Worm (Caenorhabditis elegans) whole organism, L1 larva: ENCODE results near the gene F53F4.16.

Source experiments
- C16A3.4 ChIP-seq: fragments of 150-350 bp; optimal IDR thresholded peaks from 2 replicates; lab custom pipeline; 2014; ENCODE audit warnings: missing biosample characterization, missing genetic modification characterization
- C34B4.2 ChIP-seq: sonication (generic microtip); optimal IDR thresholded peaks from 2 replicates; lab custom pipeline; 2017; ENCODE audit warnings: mild to moderate bottlenecking, missing genetic modification characterization, missing compliant biosample characterization
- aha-1 ChIP-seq: fragments of 150-350 bp; optimal IDR thresholded peaks from 2 replicates; lab custom pipeline; 2014; ENCODE audit warnings: missing biosample characterization, missing genetic modification characterization
- blmp-1 ChIP-seq: fragments of 150-350 bp; optimal IDR thresholded peaks from 2 replicates; lab custom pipeline; 2014; ENCODE audit warnings: missing biosample characterization, missing genetic modification characterization
- ceh-63 ChIP-seq: fragments of 200-800 bp; sonication (Bioruptor generic); optimal IDR thresholded peaks from 2 replicates; lab custom pipeline; 2018; ENCODE audit warnings: mild to moderate bottlenecking, missing genetic modification characterization, missing compliant biosample characterization
- ceh-8 ChIP-seq: fragments of 200-800 bp; sonication (Bioruptor generic); optimal IDR thresholded peaks from 2 replicates; lab custom pipeline; 2018; ENCODE audit warnings: mild to moderate bottlenecking, missing genetic modification characterization, moderate library complexity, missing compliant biosample characterization
- ceh-88 ChIP-seq: fragments of 200-800 bp; sonication (Bioruptor generic); IDR thresholded peaks from 2 replicates; pipeline ENCODE4 v1.3.6; 2022; ENCODE audit warnings: missing genetic modification characterization, missing compliant biosample characterization
- ces-1 ChIP-seq: fragments of 150-350 bp; optimal IDR thresholded peaks from 2 replicates; lab custom pipeline; 2014; ENCODE audit warnings: missing biosample characterization, missing genetic modification reagents, missing genetic modification characterization
- dpl-1 ChIP-seq, 3 experiments: fragments of 150-350 bp in 2 of 3; sonication (generic microtip) in 1 of 3; optimal IDR thresholded peaks; 2 replicates each; lab custom pipeline; 2014 to 2017; ENCODE audit warnings: missing biosample characterization in 3 of 3, missing genetic modification characterization in 3 of 3, missing genetic modification reagents in 3 of 3
- dsc-1 ChIP-seq: sonication (generic microtip); optimal IDR thresholded peaks from 2 replicates; lab custom pipeline; 2016; ENCODE audit warnings: mild to moderate bottlenecking, missing genetic modification characterization, missing compliant biosample characterization
- efl-1 ChIP-seq, 4 experiments: fragments of 150-350 bp; optimal IDR thresholded peaks in 3 of 4; peaks in 1 of 4; 1 replicate in 1 of 4; 2 replicates in 3 of 4; lab custom pipeline; 2014; ENCODE audit warnings: missing biosample characterization in 2 of 4, missing genetic modification characterization in 2 of 4, missing genetic modification reagents in 2 of 4
- elt-2 ChIP-seq: sonication (generic microtip); optimal IDR thresholded peaks from 2 replicates; lab custom pipeline; 2016; ENCODE audit warnings: missing genetic modification characterization, mild to moderate bottlenecking, inconsistent platforms, missing compliant biosample characterization, missing genetic modification reagents
- elt-3 ChIP-seq, 6 experiments: fragments of 150-350 bp in 1 of 6; sonication (generic microtip); optimal IDR thresholded peaks; 2 replicates each; lab custom pipeline; 2017 to 2018; ENCODE audit warnings: missing biosample characterization in 6 of 6, missing genetic modification characterization in 6 of 6, inconsistent platforms in 1 of 6
- fkh-4 ChIP-seq: sonication (generic microtip); optimal IDR thresholded peaks from 2 replicates; lab custom pipeline; 2016; ENCODE audit warnings: missing compliant biosample characterization, missing genetic modification characterization, borderline replicate concordance
- fos-1 ChIP-seq: fragments of 150-350 bp; optimal IDR thresholded peaks from 2 replicates; lab custom pipeline; 2014; ENCODE audit warnings: missing biosample characterization, missing genetic modification characterization
- hlh-17 ChIP-seq: fragments of 200-800 bp; sonication (Bioruptor generic); optimal IDR thresholded peaks from 2 replicates; lab custom pipeline; 2018; ENCODE audit warnings: missing genetic modification characterization, mild to moderate bottlenecking, missing compliant biosample characterization, moderate library complexity, borderline replicate concordance
- hpl-2 ChIP-seq: fragments of 150-350 bp; optimal IDR thresholded peaks from 2 replicates; lab custom pipeline; 2014; ENCODE audit warnings: missing biosample characterization, missing genetic modification reagents, missing genetic modification characterization
- irx-1 ChIP-seq: sonication (generic microtip); optimal IDR thresholded peaks from 2 replicates; lab custom pipeline; 2016; ENCODE audit warnings: missing genetic modification characterization, missing compliant biosample characterization
- lin-13 ChIP-seq: fragments of 150-350 bp; optimal IDR thresholded peaks from 2 replicates; lab custom pipeline; 2014; ENCODE audit warnings: missing biosample characterization, missing genetic modification reagents, missing genetic modification characterization
- lin-14 ChIP-seq: fragments of 200-800 bp; sonication (Bioruptor generic); optimal IDR thresholded peaks from 2 replicates; lab custom pipeline; 2018; ENCODE audit warnings: mild to moderate bottlenecking, missing genetic modification characterization, moderate library complexity, missing compliant biosample characterization
- lir-3 ChIP-seq: sonication (generic microtip); optimal IDR thresholded peaks from 2 replicates; lab custom pipeline; 2016; ENCODE audit warnings: mild to moderate bottlenecking, missing genetic modification characterization, moderate library complexity, missing compliant biosample characterization; ENCODE audit not compliant: poor library complexity
- lsy-2 ChIP-seq, 2 experiments: fragments of 150-350 bp; optimal IDR thresholded peaks; 2 replicates each; lab custom pipeline; 2014; ENCODE audit warnings: missing biosample characterization in 2 of 2, missing genetic modification characterization in 2 of 2
- mab-9 ChIP-seq: fragments of 200-800 bp; sonication (Bioruptor generic); IDR thresholded peaks from 2 replicates; pipeline ENCODE4 v1.3.6; 2022; ENCODE audit warnings: missing genetic modification reagents, missing genetic modification characterization, missing compliant biosample characterization
- mef-2 ChIP-seq: fragments of 150-350 bp; optimal IDR thresholded peaks from 2 replicates; lab custom pipeline; 2014; ENCODE audit warnings: missing biosample characterization, missing genetic modification characterization
- mep-1 ChIP-seq: fragments of 150-350 bp; optimal IDR thresholded peaks from 2 replicates; lab custom pipeline; 2014; ENCODE audit warnings: missing biosample characterization, missing genetic modification characterization
- nhr-19 ChIP-seq: fragments of 200-800 bp; sonication (Bioruptor generic); conservative IDR thresholded peaks from 2 replicates; pipeline ENCODE4 v1.3.6; 2022; ENCODE audit warnings: missing genetic modification characterization, missing compliant biosample characterization
- nhr-237 ChIP-seq: fragments of 150-350 bp; optimal IDR thresholded peaks from 2 replicates; lab custom pipeline; 2014; ENCODE audit warnings: missing biosample characterization, missing genetic modification characterization
- nhr-28 ChIP-seq: fragments of 150-350 bp; optimal IDR thresholded peaks from 2 replicates; lab custom pipeline; 2014; ENCODE audit warnings: missing biosample characterization, missing genetic modification characterization
- nhr-71 ChIP-seq: sonication (generic microtip); optimal IDR thresholded peaks from 2 replicates; lab custom pipeline; 2016; ENCODE audit warnings: mild to moderate bottlenecking, missing genetic modification characterization, moderate library complexity, missing compliant biosample characterization
- nhr-84 ChIP-seq: sonication (generic microtip); optimal IDR thresholded peaks from 2 replicates; lab custom pipeline; 2017; ENCODE audit warnings: missing biosample characterization, missing genetic modification characterization
- nhr-85 ChIP-seq: sonication (generic microtip); peaks from one replicate; lab custom pipeline; 2016; ENCODE audit warnings: missing genetic modification characterization, inconsistent platforms, missing compliant biosample characterization
- nhr-90 ChIP-seq: sonication (generic microtip); optimal IDR thresholded peaks from 2 replicates; lab custom pipeline; 2016; ENCODE audit warnings: mild to moderate bottlenecking, missing genetic modification characterization, missing compliant biosample characterization; ENCODE audit not compliant: poor library complexity
- pag-3 ChIP-seq: sonication (generic microtip); optimal IDR thresholded peaks from 2 replicates; lab custom pipeline; 2017; ENCODE audit warnings: missing genetic modification characterization, mild to moderate bottlenecking, missing compliant biosample characterization, antibody characterized with exemption, borderline replicate concordance; ENCODE audit not compliant: insufficient read depth
- pax-3 ChIP-seq: fragments of 200-800 bp; sonication (Bioruptor generic); optimal IDR thresholded peaks from 2 replicates; lab custom pipeline; 2018; ENCODE audit warnings: mild to moderate bottlenecking, missing genetic modification characterization, moderate library complexity, missing compliant biosample characterization
- rnt-1 ChIP-seq: sonication (generic microtip); optimal IDR thresholded peaks from 2 replicates; lab custom pipeline; 2016; ENCODE audit warnings: mild to moderate bottlenecking, missing genetic modification characterization, moderate library complexity, missing compliant biosample characterization
- skn-1 ChIP-seq: fragments of 150-350 bp; optimal IDR thresholded peaks from 2 replicates; lab custom pipeline; 2014; ENCODE audit warnings: missing biosample characterization, missing genetic modification characterization
- snu-23 ChIP-seq: sonication (generic microtip); optimal IDR thresholded peaks from 2 replicates; lab custom pipeline; 2016; ENCODE audit warnings: missing genetic modification characterization, missing compliant biosample characterization
- sox-4 ChIP-seq: sonication (generic microtip); optimal IDR thresholded peaks from 2 replicates; lab custom pipeline; 2016; ENCODE audit warnings: missing genetic modification characterization, missing compliant biosample characterization
- sup-37 ChIP-seq: fragments of 200-800 bp; sonication (Bioruptor generic); optimal IDR thresholded peaks from 2 replicates; lab custom pipeline; 2018; ENCODE audit warnings: mild to moderate bottlenecking, missing genetic modification characterization, missing compliant biosample characterization
- tlp-1 ChIP-seq: fragments of 150-350 bp; optimal IDR thresholded peaks from 2 replicates; lab custom pipeline; 2014; ENCODE audit warnings: missing biosample characterization, missing genetic modification characterization
- unc-130 ChIP-seq: fragments of 150-350 bp; optimal IDR thresholded peaks from 2 replicates; lab custom pipeline; 2017; ENCODE audit warnings: missing biosample characterization, missing genetic modification characterization, inconsistent platforms
- unc-30 ChIP-seq: sonication (generic microtip); optimal IDR thresholded peaks from 2 replicates; lab custom pipeline; 2017; ENCODE audit warnings: missing biosample characterization, missing genetic modification characterization
- unc-62 ChIP-seq: fragments of 150-350 bp; optimal IDR thresholded peaks from 2 replicates; lab custom pipeline; 2014; ENCODE audit warnings: missing biosample characterization, missing genetic modification reagents, missing genetic modification characterization
- vab-15 ChIP-seq: sonication (generic microtip); optimal IDR thresholded peaks from 2 replicates; lab custom pipeline; 2017; ENCODE audit warnings: missing genotype, mild to moderate bottlenecking, missing genetic modification characterization, missing compliant biosample characterization
- xbp-1 ChIP-seq: sonication (generic microtip); optimal IDR thresholded peaks from 2 replicates; lab custom pipeline; 2016; ENCODE audit warnings: missing genetic modification characterization, missing compliant biosample characterization

F53F4.16 gene

DNA sequence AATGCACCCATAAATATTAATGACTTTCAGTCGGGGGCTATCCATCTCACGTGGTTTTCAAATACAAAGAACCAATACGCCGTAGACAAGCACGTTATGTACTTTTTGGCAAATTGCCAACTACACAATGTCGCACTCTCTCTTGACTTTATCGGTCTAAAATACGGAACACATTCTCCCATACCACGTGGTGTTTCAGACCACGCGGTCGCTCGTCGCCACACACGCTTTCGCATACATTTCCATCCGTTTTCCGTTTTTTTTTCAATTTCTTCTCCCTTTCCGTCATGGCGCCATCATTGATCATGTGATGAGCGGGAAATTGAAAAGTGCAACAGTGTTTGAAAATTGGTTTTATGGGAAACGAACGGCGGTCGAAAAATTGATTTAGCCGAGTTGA lies 37.0 kb upstream of the F53F4.16 start (continued):
- TF ChIP-seq fkh-4 (no peak), sox-4 (tag; lab: Kevin White, UChicago) (peak; percentile 38), rnt-1 (tag; lab: Kevin White, UChicago) (peak; percentile 77), unc-30 (tag; lab: Kevin White, UChicago) (no peak), mep-1 (peak; percentile 83), nhr-28 (tag; lab: Kevin White, UChicago) (no peak), mef-2 (tag; lab: Kevin White, UChicago) (no peak), sup-37 (GFP tag; lab: Kevin White, UChicago) (no peak), aha-1 (peak; percentile 38), vab-15 (no peak), unc-62 (GFP tag; lab: Kevin White, UChicago) (no peak), fos-1 (tag; lab: Kevin White, UChicago) (peak; percentile 17)

DNA sequence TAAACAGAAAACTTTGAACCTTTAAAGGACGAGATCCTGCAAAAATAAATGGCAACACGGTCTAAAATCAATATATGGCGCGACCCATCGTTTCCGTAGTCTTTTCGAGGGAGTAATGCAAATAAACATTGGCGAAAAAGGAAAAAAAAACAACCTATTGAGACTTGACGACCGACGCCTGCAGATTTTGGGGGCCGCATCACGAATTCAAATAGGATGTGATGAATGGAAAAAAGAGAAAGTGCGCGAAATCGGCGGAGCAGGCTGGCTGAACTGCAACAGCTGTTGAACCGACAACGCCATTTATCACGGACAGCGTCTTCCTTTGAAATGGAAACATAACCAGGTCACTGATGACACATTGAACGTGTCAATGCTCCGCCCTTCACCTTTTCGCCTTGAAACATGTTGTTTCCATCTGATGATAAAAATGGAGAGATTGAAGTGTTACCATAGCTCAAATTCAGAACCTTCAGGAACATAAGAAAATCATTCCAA lies 36.3 kb upstream of the F53F4.16 start:
- TF ChIP-seq blmp-1 (tag; lab: Kevin White, UChicago): peak; percentile 75
- TF ChIP-seq lin-14 (GFP tag; lab: Kevin White, UChicago): peak; percentile 39
- peak in 1 of 3 experiments; percentile 34 for TF ChIP-seq dpl-1 (GFP tag; optimal IDR thresholded peaks at IDR 0.05; lab: Kevin White, UChicago)
- no peak for TF ChIP-seq efl-1 (optimal IDR thresholded peaks at IDR 0.05; lab: Kevin White, UChicago)
- TF ChIP-seq efl-1 (GFP tag; optimal IDR thresholded peaks at IDR 0.05 in 1 of 2; lab: Kevin White, UChicago): peak in 1 of 2 experiments; percentile 93
- TF ChIP-seq ceh-8: no peak
- TF ChIP-seq rnt-1 (tag; lab: Kevin White, UChicago): peak; percentile 76
- no peak; the same call in 1 of the 2 replicates for TF ChIP-seq nhr-19 (GFP tag; lab: Robert Waterston, UW)
- TF ChIP-seq nhr-90 (tag; lab: Kevin White, UChicago): no peak

DNA sequence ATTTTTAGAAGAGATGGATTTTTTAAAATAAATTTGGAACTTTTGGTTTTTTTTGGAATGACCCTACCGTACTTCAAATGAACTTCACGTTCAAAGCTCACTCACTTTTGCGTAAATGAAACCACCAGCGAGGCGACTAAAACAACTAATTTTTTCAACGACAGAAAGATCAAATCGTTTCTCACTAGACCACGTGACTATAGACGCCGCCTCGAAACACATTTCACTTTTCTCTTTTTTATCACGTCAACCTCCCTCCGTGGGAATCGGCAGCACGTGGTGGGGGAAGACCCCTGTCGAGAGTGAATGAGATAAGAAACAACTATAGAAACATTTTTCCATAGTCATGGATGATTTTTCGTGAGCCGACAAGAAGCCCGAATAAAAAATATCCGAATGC lies 35.7 kb upstream of the F53F4.16 start:
- TF ChIP-seq nhr-84 (no peak), snu-23 (GFP tag; lab: Kevin White, UChicago) (peak; percentile 91), nhr-71 (peak; percentile 97), xbp-1 (tag; lab: Kevin White, UChicago) (peak; percentile 63), pax-3 (tag; lab: Kevin White, UChicago) (peak; percentile 14), lin-13 (GFP tag; lab: Kevin White, UChicago) (peak; percentile 79), nhr-90 (tag; lab: Kevin White, UChicago) (peak; percentile 89), elt-2 (tag; lab: Kevin White, UChicago) (peak; percentile 91), tlp-1 (tag; lab: Kevin White, UChicago) (no peak), ces-1 (no peak), fkh-4 (peak; percentile 51), pag-3 (tag; lab: Kevin White, UChicago) (peak; percentile 62), irx-1 (tag; lab: Kevin White, UChicago) (peak; percentile 40), mef-2 (tag; lab: Kevin White, UChicago) (peak; percentile 11), nhr-237 (tag; lab: Kevin White, UChicago) (no peak), nhr-19 (GFP tag; lab: Robert Waterston, UW) (peak; percentile 89), hpl-2 (GFP tag; lab: Kevin White, UChicago) (peak; percentile 39), lir-3 (tag; lab: Kevin White, UChicago) (peak; percentile 76), hlh-17 (GFP tag; lab: Kevin White, UChicago) (no peak), unc-130 (peak; percentile 90), lsy-2 (tag; optimal IDR thresholded peaks at IDR 0.05; lab: Kevin White, UChicago) (peak; percentile 64 to 74), ceh-63 (GFP tag; lab: Kevin White, UChicago) (no peak), dsc-1 (tag; lab: Kevin White, UChicago) (peak; percentile 65), efl-1 (optimal IDR thresholded peaks at IDR 0.05; lab: Kevin White, UChicago) (peak; percentile 27 to 44), efl-1 (GFP tag; optimal IDR thresholded peaks at IDR 0.05 in 1 of 2; lab: Kevin White, UChicago) (peak; percentile 18 to 90), C34B4.2 (tag; lab: Kevin White, UChicago) (no peak), dpl-1 (GFP tag; optimal IDR thresholded peaks at IDR 0.05; lab: Kevin White, UChicago) (peak; percentile 40 to 75 (median 43)), aha-1 (peak; percentile 42), skn-1 (no peak), blmp-1 (tag; lab: Kevin White, UChicago) (peak; percentile 98), C16A3.4 (tag; lab: Kevin White, UChicago) (peak; percentile 54), elt-3 (tag; optimal IDR thresholded peaks at IDR 0.05; lab: Kevin White, UChicago) (peak in 4 of 6 experiments; percentile 32 to 84 (median 74)), rnt-1 (tag; lab: Kevin White, UChicago) (peak; percentile 82), ceh-88 (GFP tag; lab: Robert Waterston, UW) (peak; percentile 58; the same call in 1 of the 2 replicates), lin-14 (GFP tag; lab: Kevin White, UChicago) (peak; percentile 98), nhr-85 (tag; lab: Kevin White, UChicago) (peak; percentile 98), mab-9 (GFP tag; lab: Robert Waterston, UW) (0 out of 2 replicates have a peak, but pooled peaks have one; percentile 32)
